Worm (Caenorhabditis elegans) whole organism, L1 larva: ENCODE results near the gene zim-1.
A peak's percentile ranks its signal among the peaks of the same experiment; 100 is the strongest.

Source experiments
- C16A3.4 ChIP-seq: fragments of 150-350 bp; optimal IDR thresholded peaks from 2 replicates; lab custom pipeline; 2014; ENCODE audit warnings: missing biosample characterization, missing genetic modification characterization
- C34B4.2 ChIP-seq: sonication (generic microtip); optimal IDR thresholded peaks from 2 replicates; lab custom pipeline; 2017; ENCODE audit warnings: mild to moderate bottlenecking, missing genetic modification characterization, missing compliant biosample characterization
- F16B12.6 ChIP-seq: fragments of 150-350 bp; optimal IDR thresholded peaks from 2 replicates; lab custom pipeline; 2014; ENCODE audit warnings: missing biosample characterization, missing genetic modification characterization
- aha-1 ChIP-seq: fragments of 150-350 bp; optimal IDR thresholded peaks from 2 replicates; lab custom pipeline; 2014; ENCODE audit warnings: missing biosample characterization, missing genetic modification characterization
- ama-1 ChIP-seq: fragments of 150-350 bp; optimal IDR thresholded peaks from 2 replicates; lab custom pipeline; 2014
- blmp-1 ChIP-seq: fragments of 150-350 bp; optimal IDR thresholded peaks from 2 replicates; lab custom pipeline; 2014; ENCODE audit warnings: missing biosample characterization, missing genetic modification characterization
- ceh-63 ChIP-seq: fragments of 200-800 bp; sonication (Bioruptor generic); optimal IDR thresholded peaks from 2 replicates; lab custom pipeline; 2018; ENCODE audit warnings: mild to moderate bottlenecking, missing genetic modification characterization, missing compliant biosample characterization
- ceh-90 ChIP-seq: sonication (generic microtip); optimal IDR thresholded peaks from 2 replicates; lab custom pipeline; 2016; ENCODE audit warnings: missing genetic modification characterization, missing compliant biosample characterization
- dsc-1 ChIP-seq: sonication (generic microtip); optimal IDR thresholded peaks from 2 replicates; lab custom pipeline; 2016; ENCODE audit warnings: mild to moderate bottlenecking, missing genetic modification characterization, missing compliant biosample characterization
- efl-1 ChIP-seq, 4 experiments: fragments of 150-350 bp; optimal IDR thresholded peaks in 3 of 4; peaks in 1 of 4; 1 replicate in 1 of 4; 2 replicates in 3 of 4; lab custom pipeline; 2014; ENCODE audit warnings: missing biosample characterization in 2 of 4, missing genetic modification characterization in 2 of 4, missing genetic modification reagents in 2 of 4
- egl-13 ChIP-seq: sonication (generic microtip); optimal IDR thresholded peaks from 2 replicates; lab custom pipeline; 2016; ENCODE audit warnings: missing genotype, missing genetic modification reagents, missing genetic modification characterization, missing compliant biosample characterization
- egl-27 ChIP-seq, 2 experiments: fragments of 150-350 bp in 1 of 2; sonication (generic microtip); optimal IDR thresholded peaks; 3 replicates each; lab custom pipeline; 2017 to 2018; ENCODE audit warnings: missing biosample characterization in 2 of 2, missing genetic modification characterization in 2 of 2, missing genetic modification reagents in 2 of 2
- elt-2 ChIP-seq: sonication (generic microtip); optimal IDR thresholded peaks from 2 replicates; lab custom pipeline; 2016; ENCODE audit warnings: missing genetic modification characterization, mild to moderate bottlenecking, inconsistent platforms, missing compliant biosample characterization, missing genetic modification reagents
- fkh-10 ChIP-seq: sonication (generic microtip); optimal IDR thresholded peaks from 2 replicates; lab custom pipeline; 2017; ENCODE audit warnings: missing biosample characterization, missing genetic modification reagents, missing genetic modification characterization
- fkh-4 ChIP-seq: sonication (generic microtip); optimal IDR thresholded peaks from 2 replicates; lab custom pipeline; 2016; ENCODE audit warnings: missing compliant biosample characterization, missing genetic modification characterization, borderline replicate concordance
- fkh-8 ChIP-seq: sonication (generic microtip); optimal IDR thresholded peaks from 2 replicates; lab custom pipeline; 2016; ENCODE audit warnings: mild to moderate bottlenecking, missing genetic modification characterization, missing compliant biosample characterization
- fos-1 ChIP-seq: fragments of 150-350 bp; optimal IDR thresholded peaks from 2 replicates; lab custom pipeline; 2014; ENCODE audit warnings: missing biosample characterization, missing genetic modification characterization
- grh-1 ChIP-seq: fragments of 200-800 bp; sonication (Bioruptor generic); IDR thresholded peaks from 2 replicates; pipeline ENCODE4 v1.3.6; 2022; ENCODE audit warnings: missing genetic modification reagents, missing genetic modification characterization, missing compliant biosample characterization
- irx-1 ChIP-seq: sonication (generic microtip); optimal IDR thresholded peaks from 2 replicates; lab custom pipeline; 2016; ENCODE audit warnings: missing genetic modification characterization, missing compliant biosample characterization
- isw-1 ChIP-seq: fragments of 200-800 bp; sonication (Bioruptor generic); IDR thresholded peaks from 2 replicates; pipeline ENCODE4 v1.3.6; 2022; ENCODE audit warnings: missing genetic modification characterization, missing compliant biosample characterization
- jun-1 ChIP-seq: fragments of 150-350 bp; optimal IDR thresholded peaks from 2 replicates; lab custom pipeline; 2014; ENCODE audit warnings: missing biosample characterization, missing genetic modification reagents, missing genetic modification characterization
- lin-35 ChIP-seq, 2 experiments: fragments of 150-350 bp; optimal IDR thresholded peaks; 2 replicates each; lab custom pipeline; 2014; ENCODE audit warnings: missing biosample characterization in 2 of 2, missing genetic modification characterization in 2 of 2, missing genetic modification reagents in 2 of 2
- lin-39 ChIP-seq: fragments of 150-350 bp; optimal IDR thresholded peaks from 2 replicates; lab custom pipeline; 2014; ENCODE audit warnings: missing biosample characterization, missing genetic modification reagents, missing genetic modification characterization
- lsy-2 ChIP-seq, 2 experiments: fragments of 150-350 bp; optimal IDR thresholded peaks; 2 replicates each; lab custom pipeline; 2014; ENCODE audit warnings: missing biosample characterization in 2 of 2, missing genetic modification characterization in 2 of 2
- mdl-1 ChIP-seq, 2 experiments: fragments of 150-350 bp; optimal IDR thresholded peaks; 2 replicates each; lab custom pipeline; 2014 to 2017; ENCODE audit warnings: missing biosample characterization in 2 of 2, missing genetic modification characterization in 2 of 2, inconsistent platforms in 1 of 2
- mep-1 ChIP-seq: fragments of 150-350 bp; optimal IDR thresholded peaks from 2 replicates; lab custom pipeline; 2014; ENCODE audit warnings: missing biosample characterization, missing genetic modification characterization
- nhr-12 ChIP-seq: sonication (generic microtip); optimal IDR thresholded peaks from 2 replicates; lab custom pipeline; 2017; ENCODE audit warnings: missing biosample characterization, missing genetic modification characterization
- nhr-19 ChIP-seq: fragments of 200-800 bp; sonication (Bioruptor generic); conservative IDR thresholded peaks from 2 replicates; pipeline ENCODE4 v1.3.6; 2022; ENCODE audit warnings: missing genetic modification characterization, missing compliant biosample characterization
- nhr-20 ChIP-seq: sonication (generic microtip); optimal IDR thresholded peaks from 2 replicates; lab custom pipeline; 2016; ENCODE audit warnings: mild to moderate bottlenecking, missing genetic modification characterization, missing compliant biosample characterization
- nhr-28 ChIP-seq: fragments of 150-350 bp; optimal IDR thresholded peaks from 2 replicates; lab custom pipeline; 2014; ENCODE audit warnings: missing biosample characterization, missing genetic modification characterization
- nhr-47 ChIP-seq: sonication (generic microtip); optimal IDR thresholded peaks from 2 replicates; lab custom pipeline; 2016; ENCODE audit warnings: mild to moderate bottlenecking, missing genetic modification characterization, moderate library complexity, missing compliant biosample characterization
- nhr-71 ChIP-seq: sonication (generic microtip); optimal IDR thresholded peaks from 2 replicates; lab custom pipeline; 2016; ENCODE audit warnings: mild to moderate bottlenecking, missing genetic modification characterization, moderate library complexity, missing compliant biosample characterization
- nhr-76 ChIP-seq: sonication (generic microtip); optimal IDR thresholded peaks from 2 replicates; lab custom pipeline; 2017; ENCODE audit warnings: missing biosample characterization, missing genetic modification characterization
- nhr-77 ChIP-seq: fragments of 150-350 bp; optimal IDR thresholded peaks from 2 replicates; lab custom pipeline; 2014; ENCODE audit warnings: missing biosample characterization, missing genetic modification characterization
- pax-3 ChIP-seq: fragments of 200-800 bp; sonication (Bioruptor generic); optimal IDR thresholded peaks from 2 replicates; lab custom pipeline; 2018; ENCODE audit warnings: mild to moderate bottlenecking, missing genetic modification characterization, moderate library complexity, missing compliant biosample characterization
- pqm-1 ChIP-seq: sonication (generic microtip); optimal IDR thresholded peaks from 3 replicates; lab custom pipeline; 2017; ENCODE audit warnings: missing biosample characterization, missing genetic modification characterization
- snu-23 ChIP-seq: sonication (generic microtip); optimal IDR thresholded peaks from 2 replicates; lab custom pipeline; 2016; ENCODE audit warnings: missing genetic modification characterization, missing compliant biosample characterization
- sptf-1 ChIP-seq: fragments of 150-350 bp; optimal IDR thresholded peaks from 2 replicates; lab custom pipeline; 2014; ENCODE audit warnings: missing biosample characterization, missing genetic modification characterization
- sup-37 ChIP-seq: fragments of 200-800 bp; sonication (Bioruptor generic); optimal IDR thresholded peaks from 2 replicates; lab custom pipeline; 2018; ENCODE audit warnings: mild to moderate bottlenecking, missing genetic modification characterization, missing compliant biosample characterization
- swsn-7 ChIP-seq: sonication (generic microtip); optimal IDR thresholded peaks from 2 replicates; lab custom pipeline; 2016; ENCODE audit warnings: missing genetic modification characterization, missing compliant biosample characterization
- tbx-2 ChIP-seq: sonication (generic microtip); optimal IDR thresholded peaks from 2 replicates; lab custom pipeline; 2016; ENCODE audit warnings: missing genetic modification characterization, missing compliant biosample characterization
- tlp-1 ChIP-seq: fragments of 150-350 bp; optimal IDR thresholded peaks from 2 replicates; lab custom pipeline; 2014; ENCODE audit warnings: missing biosample characterization, missing genetic modification characterization
- unc-30 ChIP-seq: sonication (generic microtip); optimal IDR thresholded peaks from 2 replicates; lab custom pipeline; 2017; ENCODE audit warnings: missing biosample characterization, missing genetic modification characterization
- unc-62 ChIP-seq: fragments of 150-350 bp; optimal IDR thresholded peaks from 2 replicates; lab custom pipeline; 2014; ENCODE audit warnings: missing biosample characterization, missing genetic modification reagents, missing genetic modification characterization
- unc-86 ChIP-seq: sonication (generic microtip); optimal IDR thresholded peaks from 2 replicates; lab custom pipeline; 2016; ENCODE audit warnings: missing genetic modification characterization, missing compliant biosample characterization
- vab-15 ChIP-seq: sonication (generic microtip); optimal IDR thresholded peaks from 2 replicates; lab custom pipeline; 2017; ENCODE audit warnings: missing genotype, mild to moderate bottlenecking, missing genetic modification characterization, missing compliant biosample characterization
- zag-1 ChIP-seq: fragments of 150-350 bp; optimal IDR thresholded peaks from 2 replicates; lab custom pipeline; 2014; ENCODE audit warnings: missing biosample characterization, missing genetic modification characterization
- zip-4 ChIP-seq: fragments of 200-800 bp; sonication (Bioruptor generic); optimal IDR thresholded peaks from 2 replicates; lab custom pipeline; 2018; ENCODE audit warnings: mild to moderate bottlenecking, missing genetic modification characterization, moderate library complexity, missing compliant biosample characterization

Gene zim-1

DNA sequence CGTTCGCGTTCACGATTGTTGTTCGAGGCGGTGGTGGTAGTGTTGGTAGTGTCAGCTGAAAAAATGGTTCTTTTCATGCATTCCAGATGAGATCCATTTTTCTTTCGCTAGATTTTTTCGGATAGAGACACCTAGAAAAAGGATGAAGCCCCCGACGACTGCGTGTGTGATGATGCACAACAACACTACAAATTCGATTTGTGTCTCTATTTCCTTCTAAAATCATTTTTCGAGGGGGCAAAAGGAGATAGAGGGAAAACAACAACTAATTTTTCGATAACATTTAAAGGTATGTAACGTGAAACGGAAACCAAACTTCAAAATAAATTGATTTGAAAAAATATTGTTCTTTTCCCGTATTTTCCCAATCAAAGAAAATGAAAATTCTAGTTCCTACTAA is 46.4 kb upstream of the zim-1 start:
- TF ChIP-seq zip-4 (GFP tag; lab: Kevin White, UChicago) (no peak), fkh-10 (GFP tag; lab: Kevin White, UChicago) (peak; percentile 13)

DNA sequence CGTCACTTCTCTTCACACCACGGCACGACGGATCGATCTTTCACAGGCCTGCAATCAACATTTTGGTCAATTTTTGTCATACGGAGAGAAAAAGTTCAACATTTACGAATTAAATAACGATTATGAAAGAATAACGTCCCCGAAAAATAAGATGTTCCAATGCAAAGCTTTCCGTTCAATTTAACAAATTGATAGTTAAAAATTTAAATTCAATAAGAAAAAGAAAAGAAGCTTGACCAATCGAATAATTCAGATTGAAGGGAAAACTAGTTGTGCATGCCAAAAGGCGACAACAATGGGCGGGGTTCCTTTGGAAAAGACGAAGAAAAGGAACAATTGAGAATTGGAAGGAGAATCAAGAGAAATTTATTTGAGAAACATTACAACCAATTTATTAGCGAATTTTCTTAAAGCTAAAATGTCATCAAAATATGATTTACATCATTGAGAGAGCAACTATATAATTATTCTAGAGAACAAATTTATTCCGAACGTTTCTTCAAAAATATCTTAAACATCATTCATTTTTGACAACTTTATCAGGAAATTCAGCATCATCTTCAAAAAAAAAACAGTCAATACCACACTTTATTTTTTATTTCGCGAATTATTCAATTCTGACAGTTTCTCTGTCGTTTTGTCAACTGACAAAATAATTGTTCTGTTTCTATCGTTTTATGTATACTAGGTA is 45.2 kb upstream of the zim-1 start, which contains the start of gene tax-6:
tax-6 (minus strand) TSS at position 51 of the 691 bp plus-strand sequence.
- no peak for TF ChIP-seq nhr-71
- no peak for TF ChIP-seq zag-1 (tag; lab: Kevin White, UChicago)
- no peak for TF ChIP-seq efl-1 (optimal IDR thresholded peaks at IDR 0.05; lab: Kevin White, UChicago)
- no peak for TF ChIP-seq efl-1 (GFP tag; optimal IDR thresholded peaks at IDR 0.05 in 1 of 2; lab: Kevin White, UChicago)
- TF ChIP-seq C34B4.2 (tag; lab: Kevin White, UChicago), result no peak
- TF ChIP-seq unc-62 (GFP tag; lab: Kevin White, UChicago), result no peak
- TF ChIP-seq pqm-1 (tag; lab: Kevin White, UChicago), result no peak
- TF ChIP-seq nhr-28 (tag; lab: Kevin White, UChicago), result no peak
- TF ChIP-seq ceh-90 (tag; lab: Kevin White, UChicago), result no peak
- no peak for TF ChIP-seq snu-23 (GFP tag; lab: Kevin White, UChicago)

DNA sequence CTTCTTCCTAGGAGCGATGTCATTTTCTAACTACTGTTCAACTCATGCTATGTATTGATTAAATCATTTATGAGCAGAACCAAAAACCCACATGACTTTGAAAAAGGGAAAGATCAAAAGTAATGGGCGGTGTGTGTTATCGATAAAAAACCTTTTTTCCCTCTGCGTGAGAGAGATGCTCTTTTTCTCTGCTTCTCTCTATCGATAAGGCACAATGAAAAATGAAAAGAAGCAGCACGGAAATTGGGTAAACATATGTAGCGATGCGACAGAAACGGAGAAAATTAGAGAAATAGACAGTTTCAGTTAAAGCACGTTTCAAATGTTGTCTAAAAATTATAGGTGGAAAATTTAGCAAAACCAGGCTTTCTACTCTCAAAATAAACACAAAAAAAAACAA is 44.5 kb upstream of the zim-1 start:
- TF ChIP-seq lin-39 (tag; lab: Kevin White, UChicago) (no peak), vab-15 (tag; lab: Kevin White, UChicago) (no peak), lsy-2 (tag; optimal IDR thresholded peaks at IDR 0.05; lab: Kevin White, UChicago) (peak; percentile 4 to 64), sptf-1 (no peak), isw-1 (GFP tag; lab: Robert Waterston, UW) (no peak), unc-86 (tag; lab: Kevin White, UChicago) (no peak), mdl-1 (tag; optimal IDR thresholded peaks at IDR 0.05; lab: Kevin White, UChicago) (peak in 1 of 2 experiments; percentile 64), aha-1 (tag; lab: Kevin White, UChicago) (no peak), blmp-1 (no peak), fkh-8 (tag; lab: Kevin White, UChicago) (peak; percentile 65), pax-3 (tag; lab: Kevin White, UChicago) (peak; percentile 48), ceh-63 (no peak), fos-1 (no peak), elt-2 (peak; percentile 73), C16A3.4 (tag; lab: Kevin White, UChicago) (peak; percentile 29), fkh-4 (tag; lab: Kevin White, UChicago) (no peak), efl-1 (optimal IDR thresholded peaks at IDR 0.05; lab: Kevin White, UChicago) (peak; percentile 20 to 36), efl-1 (GFP tag; optimal IDR thresholded peaks at IDR 0.05 in 1 of 2; lab: Kevin White, UChicago) (peak in 1 of 2 experiments; percentile 38), zip-4 (GFP tag; lab: Kevin White, UChicago) (no peak), dsc-1 (tag; lab: Kevin White, UChicago) (peak; percentile 9), unc-30 (no peak), nhr-71 (peak; percentile 76), egl-13 (tag; lab: Kevin White, UChicago) (no peak), F16B12.6 (tag; lab: Kevin White, UChicago) (no peak), swsn-7 (tag; lab: Kevin White, UChicago) (peak; percentile 44), nhr-19 (GFP tag; lab: Robert Waterston, UW) (peak; percentile 50), lin-35 (GFP tag; optimal IDR thresholded peaks at IDR 0.05; lab: Kevin White, UChicago) (peak in 1 of 2 experiments; percentile 71), nhr-76 (tag; lab: Kevin White, UChicago) (no peak), nhr-77 (tag; lab: Kevin White, UChicago) (peak; percentile 68), egl-27 (tag; optimal IDR thresholded peaks at IDR 0.05; lab: Kevin White, UChicago) (no peak), tbx-2 (tag; lab: Kevin White, UChicago) (no peak), nhr-47 (tag; lab: Kevin White, UChicago) (no peak), nhr-20 (tag; lab: Kevin White, UChicago) (peak; percentile 32), irx-1 (peak; percentile 31), mep-1 (tag; lab: Kevin White, UChicago) (peak; percentile 40), ama-1 (peak; percentile 8), nhr-12 (tag; lab: Kevin White, UChicago) (no peak), tlp-1 (no peak), jun-1 (tag; lab: Kevin White, UChicago) (peak; percentile 44), grh-1 (GFP tag; lab: Robert Waterston, UW) (no peak), sup-37 (no peak)
